Fruit fly (Drosophila melanogaster): ENCODE measurements around the gene CG14932.

Gene CG14932

DNA sequence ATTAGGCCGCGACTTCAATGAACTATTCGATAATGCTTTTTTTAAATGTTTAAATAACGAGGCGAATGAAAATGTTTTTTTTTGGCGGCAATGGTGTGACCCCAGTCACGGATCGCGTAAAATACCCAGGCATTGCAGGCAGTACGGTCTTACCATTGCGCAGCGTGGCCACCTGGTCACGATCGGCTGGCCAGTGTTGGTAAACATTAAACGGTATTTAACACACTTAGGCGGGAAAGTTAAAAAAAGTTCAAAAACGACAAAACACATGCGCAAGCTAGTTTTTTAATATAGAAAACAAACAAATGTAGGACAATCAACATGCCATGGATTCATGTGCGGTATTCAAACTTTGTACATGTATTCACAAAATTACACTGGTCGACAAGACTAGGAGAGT is 39.6 kb downstream of the CG14932 start, which contains the start of gene esc (continued):
- TF ChIP-seq CG16815 (GFP tag; optimal IDR thresholded peaks at IDR 0.05) (no peak), Dll (GFP tag; IDR thresholded peaks at IDR 0.05; ENCODE audit: partially characterized antibody) (peak; percentile 16; the same call in 1 of the 4 replicates), nmo (GFP tag; optimal IDR thresholded peaks at IDR 0.05) (peak; percentile 62), btn (GFP tag; optimal IDR thresholded peaks at IDR 0.05) (peak; percentile 5), CG12155 (GFP tag; optimal IDR thresholded peaks at IDR 0.05) (peak; percentile 41), her (GFP tag; optimal IDR thresholded peaks at IDR 0.05) (peak; percentile 43), Rfx (GFP tag; IDR thresholded peaks at IDR 0.05) (peak; percentile 74), CG9609 (GFP tag; optimal IDR thresholded peaks at IDR 0.05) (peak; percentile 49), dm (GFP tag; optimal IDR thresholded peaks at IDR 0.05) (peak; percentile 26), Opbp (GFP tag; IDR thresholded peaks at IDR 0.05; ENCODE audit: partially characterized antibody) (peak; percentile 66), stwl (tag; optimal IDR thresholded peaks at IDR 0.05) (peak; percentile 98), emc (GFP tag; optimal IDR thresholded peaks at IDR 0.05) (peak; percentile 3), pum (GFP tag; optimal IDR thresholded peaks at IDR 0.05) (peak; percentile 14), E2f2 (GFP tag; IDR thresholded peaks at IDR 0.05) (peak; percentile 99), bcd (GFP tag; optimal IDR thresholded peaks at IDR 0.05) (peak; percentile 26), crp (GFP tag; optimal IDR thresholded peaks at IDR 0.05) (peak in 1 of 2 experiments; percentile 25), Abd-B (GFP tag; optimal IDR thresholded peaks at IDR 0.05) (peak; percentile 2), CG8290 (GFP tag; optimal IDR thresholded peaks at IDR 0.05) (peak; percentile 50), CG8290 (tag; optimal IDR thresholded peaks at IDR 0.05) (no peak), BEAF-32 (GFP tag; optimal IDR thresholded peaks at IDR 0.05) (peak; percentile 56), hth (optimal IDR thresholded peaks at IDR 0.05) (no peak), E2f1 (GFP tag; IDR thresholded peaks at IDR 0.05) (peak; percentile 69), zen (tag; optimal IDR thresholded peaks at IDR 0.05) (peak; percentile 62), CG7271 (tag; optimal IDR thresholded peaks at IDR 0.05) (no peak), CG9437 (GFP tag; optimal IDR thresholded peaks at IDR 0.05) (no peak), CG17612 (GFP tag; IDR thresholded peaks at IDR 0.05) (no peak), CG12942 (GFP tag; optimal IDR thresholded peaks at IDR 0.05) (peak; percentile 29), Camta (GFP tag; optimal IDR thresholded peaks at IDR 0.05) (peak; percentile 11), Dp (GFP tag; optimal IDR thresholded peaks at IDR 0.05) (peak; percentile 98), HmgD (GFP tag; optimal IDR thresholded peaks at IDR 0.05) (peak; percentile 65), trh (GFP tag; optimal IDR thresholded peaks at IDR 0.05) (no peak), HmgZ (tag; optimal IDR thresholded peaks at IDR 0.05) (peak; percentile 77), Lhr (GFP tag; optimal IDR thresholded peaks at IDR 0.05) (peak; percentile 88), CG10267 (tag; optimal IDR thresholded peaks at IDR 0.05) (peak; percentile 97), CG12071 (GFP tag; optimal IDR thresholded peaks at IDR 0.05) (no peak), CG32772 (GFP tag; IDR thresholded peaks at IDR 0.05) (peak; percentile 43; the same call in 1 of the 2 replicates), gfzf (GFP tag; optimal IDR thresholded peaks at IDR 0.05) (peak; percentile 96), CG7786 (GFP tag; optimal IDR thresholded peaks at IDR 0.05) (peak; percentile 64), sisA (GFP tag; IDR thresholded peaks at IDR 0.05) (no peak), CHES-1-like (GFP tag; optimal IDR thresholded peaks at IDR 0.05) (peak; percentile 39), CG10431 (GFP tag; optimal IDR thresholded peaks at IDR 0.05) (no peak), Elba2 (GFP tag; optimal IDR thresholded peaks at IDR 0.05) (peak; percentile 5), pzg (GFP tag; optimal IDR thresholded peaks at IDR 0.05) (peak; percentile 96), CG6683 (GFP tag; optimal IDR thresholded peaks at IDR 0.05) (no peak), Dad (GFP tag; optimal IDR thresholded peaks at IDR 0.05) (no peak), dpn (GFP tag; optimal IDR thresholded peaks at IDR 0.05) (peak; percentile 41 to 48), trem (tag; optimal IDR thresholded peaks at IDR 0.05) (peak; percentile 61), mam (GFP tag; optimal IDR thresholded peaks at IDR 0.05) (peak; percentile 45), CG8944 (GFP tag; optimal IDR thresholded peaks at IDR 0.05) (peak; percentile 37), gro (GFP tag; optimal IDR thresholded peaks at IDR 0.05) (peak; percentile 13), CG34224 (GFP tag; IDR thresholded peaks at IDR 0.05; ENCODE audit: partially characterized antibody) (peak; percentile 36; the same call in 1 of the 3 replicates)

Data from whole organism, embryonic.